Worm (Caenorhabditis elegans): Measurements from ENCODE around the gene srbc-13.
"Not testable (repeated sequence)": the region's sequence is repeated elsewhere in the genome, so short reads cannot be mapped to it uniquely, and the experiment has no call there.

Gene srbc-13

DNA sequence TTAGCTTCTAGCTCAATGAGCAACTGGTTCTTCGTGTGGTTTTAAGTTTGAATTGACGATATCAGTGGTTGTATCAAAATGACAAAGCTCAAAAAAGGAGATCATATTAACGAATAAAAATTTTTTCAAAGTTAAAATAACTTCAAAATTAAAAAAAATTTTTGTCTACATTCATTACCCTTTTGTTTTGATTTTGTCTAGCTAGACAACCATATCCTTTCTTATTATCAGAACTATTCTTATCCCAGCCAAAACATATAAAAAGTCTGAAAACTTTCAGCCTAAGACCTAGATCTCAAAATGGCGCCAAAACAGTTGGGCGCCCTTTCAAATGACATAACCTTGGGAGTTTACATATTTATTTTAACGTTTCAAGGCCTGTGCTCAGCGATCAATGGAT, 30.4 kb upstream of the srbc-13 start, which contains the start of gene R13D11.1:
TSS of gene R13D11.1 (plus strand) at position 301 of the 400 bp plus-strand sequence.
- TF ChIP-seq saeg-2 (GFP tag; IDR thresholded peaks at IDR 0.05), result no peak
- TF ChIP-seq lim-7 (GFP tag; IDR thresholded peaks at IDR 0.05), result no peak
- TF ChIP-seq daf-12 (tag; optimal IDR thresholded peaks at IDR 0.05), result no peak
- TF ChIP-seq ces-1 (GFP tag; optimal IDR thresholded peaks at IDR 0.05), result no peak
- no peak for TF ChIP-seq zag-1 (tag; optimal IDR thresholded peaks at IDR 0.05)
- no peak for TF ChIP-seq spr-1 (tag; optimal IDR thresholded peaks at IDR 0.05)

DNA sequence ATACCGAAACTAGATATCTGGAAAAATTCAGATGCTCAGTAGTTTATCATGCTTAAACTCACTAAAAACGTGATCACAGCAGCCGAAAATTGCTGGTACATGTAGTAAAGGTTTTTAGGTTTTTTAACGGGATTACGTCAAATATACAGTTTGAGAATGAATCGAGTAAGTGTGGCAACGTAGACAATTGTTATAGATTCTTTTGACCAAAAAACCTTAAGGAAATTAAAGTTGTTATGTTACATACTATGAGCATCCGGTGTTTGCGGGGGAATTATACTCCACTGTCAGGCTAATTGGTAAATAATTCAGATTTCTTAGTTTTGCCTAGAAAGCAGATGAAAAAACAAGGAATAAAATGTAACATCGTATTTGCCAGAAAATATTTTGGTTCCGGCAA, 27.0 kb upstream of the srbc-13 start, which contains the start of gene srx-32:
TSS of gene srx-32 (minus strand) at position 101 of the 400 bp plus-strand sequence.
- TF ChIP-seq unc-62 (GFP tag; optimal IDR thresholded peaks at IDR 0.05 in 1 of 2), result peak in 1 of 2 experiments; percentile 30
- TF ChIP-seq unc-62 (tag; optimal IDR thresholded peaks at IDR 0.05), result not testable (repeated sequence)

ce11 chrV:822922-823321, 24.7 kb upstream of the srbc-13 start, which contains the start of gene srx-31:
TSS of gene srx-31 (minus strand) at chrV:823022.
- TF ChIP-seq php-3 (GFP tag; IDR thresholded peaks at IDR 0.05); vab-7 (GFP tag; IDR thresholded peaks at IDR 0.05); ceh-28 (tag; optimal IDR thresholded peaks at IDR 0.05): not testable (repeated sequence)

ce11 chrV:826097-826496, 21.5 kb upstream of the srbc-13 start, which contains the start of gene F41H8.2:
TSS of gene F41H8.2 (plus strand) at chrV:826397.
- TF ChIP-seq hif-1 (tag; optimal IDR thresholded peaks at IDR 0.05), result no peak
- no peak for TF ChIP-seq ZK546.5 (tag; optimal IDR thresholded peaks at IDR 0.05)
- no peak for TF ChIP-seq nhr-48 (tag; optimal IDR thresholded peaks at IDR 0.05)
- TF ChIP-seq daf-12 (tag; optimal IDR thresholded peaks at IDR 0.05), result no peak
- TF ChIP-seq attf-4 (tag; optimal IDR thresholded peaks at IDR 0.05), result no peak
- no peak for TF ChIP-seq ceh-62 (tag; optimal IDR thresholded peaks at IDR 0.05)
- no peak for TF ChIP-seq daf-8 (GFP tag; IDR thresholded peaks at IDR 0.05)
- TF ChIP-seq egl-27 (tag; optimal IDR thresholded peaks at IDR 0.05), result no peak
- TF ChIP-seq ceh-32 (tag; optimal IDR thresholded peaks at IDR 0.05; ENCODE audit: poor library complexity), result no peak
- no peak for TF ChIP-seq rbr-2 (tag; optimal IDR thresholded peaks at IDR 0.05)
- no peak for TF ChIP-seq dmd-6 (GFP tag; IDR thresholded peaks at IDR 0.05)
- no peak for TF ChIP-seq duxl-1 (tag; optimal IDR thresholded peaks at IDR 0.05; ENCODE audit: poor library complexity)
- TF ChIP-seq mep-1 (tag; optimal IDR thresholded peaks at IDR 0.05), result no peak
- no peak for TF ChIP-seq egl-43 (GFP tag; IDR thresholded peaks at IDR 0.05)

DNA sequence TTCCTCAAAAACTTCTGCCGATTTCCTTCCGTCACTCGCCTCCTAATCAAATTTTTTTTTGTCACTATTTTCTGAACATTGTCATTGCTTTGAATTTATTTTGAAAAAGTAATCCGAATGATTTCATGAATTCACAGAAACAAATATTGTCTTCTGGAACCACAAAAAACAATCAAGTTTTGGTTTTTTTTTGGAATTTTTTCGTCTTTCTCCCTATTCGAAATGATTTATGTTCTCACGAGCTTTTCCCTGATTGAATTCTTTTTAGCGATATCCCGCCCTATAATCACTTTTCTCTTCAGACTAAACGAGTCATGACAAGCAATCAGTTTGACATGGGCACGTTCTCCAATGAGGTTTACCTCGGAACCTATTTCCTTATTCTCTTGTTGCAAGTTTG, 14.3 kb upstream of the srbc-13 start, which contains the start of gene F41H8.1:
TSS of gene F41H8.1 (plus strand) at position 301 of the 400 bp plus-strand sequence.
- TF ChIP-seq dmd-8 (GFP tag; IDR thresholded peaks at IDR 0.05) (no peak), F37D6.2 (tag; optimal IDR thresholded peaks at IDR 0.05) (no peak), daf-19 (GFP tag; conservative IDR thresholded peaks at IDR 0.05) (no peak), daf-8 (GFP tag; IDR thresholded peaks at IDR 0.05) (no peak), madf-9 (GFP tag; conservative IDR thresholded peaks at IDR 0.05) (no peak), egl-27 (tag; optimal IDR thresholded peaks at IDR 0.05) (no peak), daf-12 (tag; optimal IDR thresholded peaks at IDR 0.05) (no peak), tag-97 (GFP tag; IDR thresholded peaks at IDR 0.05) (no peak), sdz-12 (GFP tag; optimal IDR thresholded peaks at IDR 0.05) (no peak), spr-1 (tag; optimal IDR thresholded peaks at IDR 0.05) (no peak), php-3 (GFP tag; IDR thresholded peaks at IDR 0.05) (no peak), aly-2 (tag; optimal IDR thresholded peaks at IDR 0.05) (no peak), T26A8.4 (GFP tag; IDR thresholded peaks at IDR 0.05) (no peak), unc-130 (GFP tag; optimal IDR thresholded peaks at IDR 0.05) (no peak), lin-38 (GFP tag; IDR thresholded peaks at IDR 0.05) (no peak), nhr-6 (tag; optimal IDR thresholded peaks at IDR 0.05) (no peak), zag-1 (tag; optimal IDR thresholded peaks at IDR 0.05) (no peak), mxl-3 (GFP tag; optimal IDR thresholded peaks at IDR 0.05) (no peak), set-16 (GFP tag; IDR thresholded peaks at IDR 0.05) (no peak), rbr-2 (tag; optimal IDR thresholded peaks at IDR 0.05) (no peak)
